Worm (Caenorhabditis elegans) whole organism, mixed stage, embryonic: Measurements from ENCODE around the gene C05C12.4.

Experiments
- M03D4.4 ChIP-seq: sonication (generic microtip); optimal IDR thresholded peaks from 2 replicates; lab custom pipeline; 2017; ENCODE audit warnings: mild to moderate bottlenecking, missing genetic modification characterization, missing compliant biosample characterization
- blmp-1 ChIP-seq: fragments of 150-350 bp; optimal IDR thresholded peaks from 2 replicates; lab custom pipeline; 2014; ENCODE audit warnings: missing biosample characterization, missing genetic modification characterization
- elt-1 ChIP-seq: sonication (generic microtip); optimal IDR thresholded peaks from 2 replicates; lab custom pipeline; 2017; ENCODE audit warnings: missing genetic modification characterization, mild to moderate bottlenecking, missing compliant biosample characterization, antibody characterized with exemption, moderate library complexity, borderline replicate concordance; ENCODE audit not compliant: insufficient read depth
- flh-1 ChIP-seq: fragments of 200-800 bp; sonication (Bioruptor generic); optimal IDR thresholded peaks from 2 replicates; lab custom pipeline; 2018; ENCODE audit warnings: mild to moderate bottlenecking, missing genetic modification characterization, moderate library complexity, missing compliant biosample characterization
- mep-1 ChIP-seq: fragments of 150-350 bp; optimal IDR thresholded peaks from 2 replicates; lab custom pipeline; 2017; ENCODE audit warnings: missing biosample characterization, missing genetic modification reagents, missing genetic modification characterization, inconsistent platforms
- mls-2 ChIP-seq: sonication (generic microtip); optimal IDR thresholded peaks from 2 replicates; lab custom pipeline; 2016; ENCODE audit warnings: mild to moderate bottlenecking, missing genetic modification characterization, moderate library complexity, missing compliant biosample characterization
- nhr-2 ChIP-seq: fragments of 150-350 bp; optimal IDR thresholded peaks from 2 replicates; lab custom pipeline; 2014; ENCODE audit warnings: missing biosample characterization, missing genetic modification characterization
- nhr-237 ChIP-seq: fragments of 150-350 bp; optimal IDR thresholded peaks from 2 replicates; lab custom pipeline; 2014; ENCODE audit warnings: missing biosample characterization, missing genetic modification characterization
- nhr-76 ChIP-seq: sonication (generic microtip); optimal IDR thresholded peaks from 2 replicates; lab custom pipeline; 2017; ENCODE audit warnings: missing biosample characterization, missing genetic modification characterization
- pha-4 ChIP-seq: fragments of 150-350 bp; optimal IDR thresholded peaks from 2 replicates; lab custom pipeline; 2018; ENCODE audit warnings: missing biosample characterization, missing genetic modification reagents, missing genetic modification characterization
- snpc-4 ChIP-seq: fragments of 150-350 bp; optimal IDR thresholded peaks from 2 replicates; lab custom pipeline; 2014; ENCODE audit warnings: missing biosample characterization, missing genetic modification characterization
- sptf-1 ChIP-seq: sonication (generic microtip); optimal IDR thresholded peaks from 2 replicates; lab custom pipeline; 2017; ENCODE audit warnings: mild to moderate bottlenecking, missing genetic modification characterization, moderate library complexity, missing compliant biosample characterization
- unc-62 ChIP-seq: fragments of 150-350 bp; optimal IDR thresholded peaks from 2 replicates; lab custom pipeline; 2014; ENCODE audit warnings: missing biosample characterization, missing genetic modification reagents, missing genetic modification characterization

- no peak for TF ChIP-seq sptf-1
- TF ChIP-seq unc-62, result no peak
- no peak for TF ChIP-seq nhr-76 (tag; lab: Kevin White, UChicago)
- TF ChIP-seq flh-1 (GFP tag; lab: Kevin White, UChicago), result no peak
- no peak for TF ChIP-seq nhr-237 (tag; lab: Kevin White, UChicago)
- no peak for TF ChIP-seq M03D4.4 (tag; lab: Kevin White, UChicago)
- no peak for TF ChIP-seq pha-4 (tag; lab: Kevin White, UChicago)
- no peak for TF ChIP-seq nhr-2 (tag; lab: Kevin White, UChicago)
- TF ChIP-seq mls-2 (tag; lab: Kevin White, UChicago), result no peak
- TF ChIP-seq blmp-1 (tag; lab: Kevin White, UChicago), result no peak
- no peak for TF ChIP-seq mep-1
- TF ChIP-seq snpc-4, result no peak
- TF ChIP-seq elt-1 (tag; lab: Kevin White, UChicago), result no peak
Observed at ce11 chrIV:11296787-11297186, 48.9 kb upstream of the C05C12.4 start, which contains the start of gene mttu-1.
